Worm (Caenorhabditis elegans) whole organism, midembryonic: ENCODE results near the gene Y17G9B.4.

ENCODE experiments used
- T22C8.4 ChIP-seq: fragments of 200-800 bp; sonication (Bioruptor generic); IDR thresholded peaks from 2 replicates; pipeline ENCODE4 v1.3.6; 2022; ENCODE audit warnings: missing genetic modification characterization, missing compliant biosample characterization
- cog-1 ChIP-seq: sonication (generic microtip); optimal IDR thresholded peaks from 2 replicates; lab custom pipeline; 2016; ENCODE audit warnings: missing genetic modification characterization, missing compliant biosample characterization
- flt-1 ChIP-seq: fragments of 200-800 bp; sonication (Bioruptor generic); IDR thresholded peaks from 2 replicates; pipeline ENCODE4 v1.3.6; 2022; ENCODE audit warnings: missing genetic modification characterization, missing compliant biosample characterization
- klf-2 ChIP-seq: fragments of 200-800 bp; sonication (Bioruptor generic); conservative IDR thresholded peaks from 2 replicates; pipeline ENCODE4 v1.3.6; 2022; ENCODE audit warnings: missing genetic modification reagents, missing genetic modification characterization, missing compliant biosample characterization
- med-1 ChIP-seq: sonication (generic microtip); optimal IDR thresholded peaks from 2 replicates; lab custom pipeline; 2017; ENCODE audit warnings: missing genetic modification characterization, mild to moderate bottlenecking, missing compliant biosample characterization, antibody characterized with exemption, missing genetic modification reagents; ENCODE audit not compliant: insufficient read depth
- ref-1 ChIP-seq: fragments of 200-800 bp; sonication (Bioruptor generic); conservative IDR thresholded peaks from 2 replicates; pipeline ENCODE4 v1.3.6; 2022; ENCODE audit warnings: missing genetic modification reagents, missing genetic modification characterization, missing compliant biosample characterization
- tab-1 ChIP-seq: fragments of 200-800 bp; sonication (Bioruptor generic); IDR thresholded peaks from 2 replicates; pipeline ENCODE4 v1.3.6; 2022; ENCODE audit warnings: missing genetic modification characterization, missing compliant biosample characterization
- ztf-23 ChIP-seq: fragments of 200-800 bp; sonication (Bioruptor generic); IDR thresholded peaks from 2 replicates; pipeline ENCODE4 v1.3.6; 2022; ENCODE audit warnings: missing genetic modification reagents, missing genetic modification characterization, missing compliant biosample characterization
- ztf-29 ChIP-seq: fragments of 200-800 bp; sonication (Bioruptor generic); IDR thresholded peaks from 2 replicates; pipeline ENCODE4 v1.3.6; 2022; ENCODE audit warnings: missing genetic modification reagents, missing genetic modification characterization, missing compliant biosample characterization

Gene Y17G9B.4

ce11 chrIV:4755929-4756655, 4.2 kb downstream of the Y17G9B.4 start, which contains the start of the genes fbxb-77 and Y17G9B.11:
Gene fbxb-77 (minus strand): TSS chrIV:4756157.
Gene Y17G9B.11 (plus strand): TSS chrIV:4756605.
- no peak for TF ChIP-seq tab-1

ce11 chrIV:4758659-4759058, 6.7 kb downstream of the Y17G9B.4 start, which contains the start of gene Y17G9B.8:
Gene Y17G9B.8 (minus strand): TSS chrIV:4758840.
- TF ChIP-seq tab-1 (no peak), klf-2 (GFP tag; lab: Robert Waterston, UW) (no peak), ref-1 (GFP tag; lab: Robert Waterston, UW) (no peak), flt-1 (GFP tag; lab: Robert Waterston, UW) (no peak), cog-1 (tag; lab: Kevin White, UChicago) (no peak), med-1 (GFP tag; lab: Kevin White, UChicago) (no peak), T22C8.4 (no peak), ztf-23 (no peak), ztf-29 (GFP tag; lab: Robert Waterston, UW) (no peak)

ce11 chrIV:4760378-4761084, 8.6 kb downstream of the Y17G9B.4 start, which contains the start of the genes memi-1 and cyp-31A3:
Gene memi-1 (minus strand): TSS chrIV:4760428.
Gene cyp-31A3 (plus strand): TSS chrIV:4761049.
- TF ChIP-seq T22C8.4 (no peak), cog-1 (tag; lab: Kevin White, UChicago) (no peak), ref-1 (GFP tag; lab: Robert Waterston, UW) (no peak), tab-1 (no peak), med-1 (GFP tag; lab: Kevin White, UChicago) (no peak), ztf-29 (GFP tag; lab: Robert Waterston, UW) (no peak), klf-2 (GFP tag; lab: Robert Waterston, UW) (no peak), flt-1 (GFP tag; lab: Robert Waterston, UW) (no peak), ztf-23 (no peak)

ce11 chrIV:4763844-4764243, 11.9 kb downstream of the Y17G9B.4 start, which contains the start of gene Y17G9B.2:
Gene Y17G9B.2 (plus strand): TSS chrIV:4764144.
- TF ChIP-seq ztf-23, result no peak
- no peak for TF ChIP-seq tab-1
- TF ChIP-seq cog-1 (tag; lab: Kevin White, UChicago), result no peak
- no peak for TF ChIP-seq flt-1 (GFP tag; lab: Robert Waterston, UW)
- TF ChIP-seq T22C8.4, result no peak
- TF ChIP-seq klf-2 (GFP tag; lab: Robert Waterston, UW), result no peak
- TF ChIP-seq ztf-29 (GFP tag; lab: Robert Waterston, UW), result no peak
- no peak for TF ChIP-seq ref-1 (GFP tag; lab: Robert Waterston, UW)
- no peak for TF ChIP-seq med-1 (GFP tag; lab: Kevin White, UChicago)

ce11 chrIV:4764422-4764821, 12.5 kb downstream of the Y17G9B.4 start, which contains the start of gene npp-26:
Gene npp-26 (plus strand): TSS chrIV:4764722.
- TF ChIP-seq cog-1 (tag; lab: Kevin White, UChicago), result no peak
- TF ChIP-seq ref-1 (GFP tag; lab: Robert Waterston, UW), result no peak
- TF ChIP-seq med-1 (GFP tag; lab: Kevin White, UChicago), result no peak
- no peak for TF ChIP-seq ztf-29 (GFP tag; lab: Robert Waterston, UW)
- TF ChIP-seq flt-1 (GFP tag; lab: Robert Waterston, UW), result no peak
- TF ChIP-seq klf-2 (GFP tag; lab: Robert Waterston, UW), result no peak
- no peak for TF ChIP-seq ztf-23
- no peak for TF ChIP-seq tab-1
- TF ChIP-seq T22C8.4, result no peak

ce11 chrIV:4771792-4772191, 19.9 kb downstream of the Y17G9B.4 start, which contains the start of gene R11E3.2:
Gene R11E3.2 (plus strand): TSS chrIV:4772092.
- TF ChIP-seq cog-1 (tag; lab: Kevin White, UChicago), result no peak
- TF ChIP-seq klf-2 (GFP tag; lab: Robert Waterston, UW), result no peak
- TF ChIP-seq flt-1 (GFP tag; lab: Robert Waterston, UW), result no peak
- TF ChIP-seq tab-1, result no peak
- no peak for TF ChIP-seq ref-1 (GFP tag; lab: Robert Waterston, UW)
- no peak for TF ChIP-seq med-1 (GFP tag; lab: Kevin White, UChicago)
- TF ChIP-seq ztf-23, result no peak
- no peak for TF ChIP-seq ztf-29 (GFP tag; lab: Robert Waterston, UW)
- TF ChIP-seq T22C8.4, result no peak

- TF ChIP-seq T22C8.4 (no peak), cog-1 (tag; lab: Kevin White, UChicago) (no peak), ztf-29 (GFP tag; lab: Robert Waterston, UW) (no peak), ref-1 (GFP tag; lab: Robert Waterston, UW) (no peak), med-1 (GFP tag; lab: Kevin White, UChicago) (no peak), flt-1 (GFP tag; lab: Robert Waterston, UW) (no peak), klf-2 (GFP tag; lab: Robert Waterston, UW) (no peak), ztf-23 (no peak), tab-1 (no peak)
These were observed 24.1 kb downstream of the Y17G9B.4 start, which contains the start of gene R11E3.19 for ce11 chrIV:4776001-4776400. Gene R11E3.19 (minus strand): TSS chrIV:4776101.

- TF ChIP-seq tab-1 (no peak), klf-2 (GFP tag; lab: Robert Waterston, UW) (no peak), ref-1 (GFP tag; lab: Robert Waterston, UW) (no peak), flt-1 (GFP tag; lab: Robert Waterston, UW) (no peak), cog-1 (tag; lab: Kevin White, UChicago) (no peak), ztf-29 (GFP tag; lab: Robert Waterston, UW) (no peak), med-1 (GFP tag; lab: Kevin White, UChicago) (no peak), ztf-23 (no peak), T22C8.4 (no peak)
These were observed 24.6 kb downstream of the Y17G9B.4 start for ce11 chrIV:4776501-4776900.

ce11 chrIV:4780129-4780528, 28.2 kb downstream of the Y17G9B.4 start, which contains the start of gene set-15:
Gene set-15 (minus strand): TSS chrIV:4780229.
- TF ChIP-seq ref-1 (GFP tag; lab: Robert Waterston, UW) (no peak), ztf-29 (GFP tag; lab: Robert Waterston, UW) (no peak), med-1 (GFP tag; lab: Kevin White, UChicago) (no peak), klf-2 (GFP tag; lab: Robert Waterston, UW) (no peak), tab-1 (no peak), cog-1 (tag; lab: Kevin White, UChicago) (no peak), T22C8.4 (no peak), flt-1 (GFP tag; lab: Robert Waterston, UW) (no peak), ztf-23 (no peak)
